Fruit fly (Drosophila melanogaster) S2 (cell line): ENCODE measurements around the gene Ltn1.

Experiments
- CG8478 ChIP-seq: fragments of >200 bp; optimal IDR thresholded peaks from 2 replicates; lab custom pipeline; 2018
- CTCF ChIP-seq, 2 experiments: fragments of >200 bp; optimal IDR thresholded peaks; 2 replicates each; lab custom pipeline; 2018

DNA sequence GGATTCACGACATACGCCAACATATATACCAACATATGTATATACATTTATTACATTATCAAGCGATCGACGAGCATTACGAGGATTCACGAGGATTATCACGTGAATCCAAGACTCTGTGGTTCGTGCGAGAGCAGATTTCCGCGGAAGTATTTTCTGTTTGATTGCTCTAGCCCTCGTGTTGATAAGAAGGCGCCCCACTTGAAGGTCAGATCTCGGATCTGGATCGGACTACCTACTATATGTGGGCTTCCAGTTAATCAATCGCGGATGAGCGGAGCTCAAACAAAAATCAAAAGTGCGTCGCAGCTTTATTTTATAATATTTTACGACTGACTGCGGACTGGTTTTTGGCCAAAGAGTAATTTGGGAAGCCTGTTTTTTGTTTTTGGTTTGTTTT, 57.1 kb downstream of the Ltn1 start:
- TF ChIP-seq CTCF (optimal IDR thresholded peaks at IDR 0.05; lab: Kevin White, UChicago) (no peak), CG8478 (no peak)
